Fruit fly (Drosophila melanogaster) whole organism, embryonic: ENCODE data around the gene jim.

Source experiments
- ATbp ChIP-seq: fragments of 200-800 bp; sonication (Bioruptor generic); optimal IDR thresholded peaks from 2 replicates; lab custom pipeline; 2017; ENCODE audit warnings: missing biosample characterization, mild to moderate bottlenecking, missing genetic modification characterization, missing genetic modification reagents
- BEAF-32 ChIP-seq: fragments of 200-800 bp; sonication (Bioruptor generic); optimal IDR thresholded peaks from 3 replicates; lab custom pipeline; 2017; ENCODE audit warnings: missing biosample characterization, missing genetic modification characterization, mild to moderate bottlenecking, moderate library complexity, missing genetic modification reagents
- Bgb ChIP-seq: fragments of 200-800 bp; sonication (Bioruptor generic); IDR thresholded peaks from 2 replicates; pipeline ENCODE4 v1.3.6; 2022; ENCODE audit warnings: missing biosample characterization, missing genetic modification characterization; ENCODE audit not compliant: partially characterized antibody
- CG10274 ChIP-seq: fragments of 200-800 bp; sonication (Bioruptor generic); optimal IDR thresholded peaks from 3 replicates; lab custom pipeline; 2017; ENCODE audit warnings: missing biosample characterization, mild to moderate bottlenecking, missing genetic modification characterization
- CG10431 ChIP-seq: fragments of 200-800 bp; sonication (Bioruptor generic); optimal IDR thresholded peaks from 3 replicates; lab custom pipeline; 2018; ENCODE audit warnings: missing biosample characterization, mild to moderate bottlenecking, missing genetic modification characterization
- CG12155 ChIP-seq: fragments of 200-800 bp; sonication (Bioruptor generic); optimal IDR thresholded peaks from 3 replicates; lab custom pipeline; 2016; ENCODE audit warnings: missing biosample characterization, missing genetic modification characterization
- CG13287 ChIP-seq: fragments of 200-800 bp; sonication (Bioruptor generic); IDR thresholded peaks from 2 replicates; pipeline ENCODE4 v1.3.6; 2022; ENCODE audit warnings: missing biosample characterization, missing genetic modification characterization; ENCODE audit not compliant: partially characterized antibody
- CG1603 ChIP-seq: fragments of 200-800 bp; sonication (Bioruptor generic); optimal IDR thresholded peaks from 2 replicates; lab custom pipeline; 2019; ENCODE audit warnings: missing biosample characterization, mild to moderate bottlenecking, missing genetic modification characterization, moderate library complexity
- CG17568 ChIP-seq: fragments of 200-800 bp; sonication (Bioruptor generic); optimal IDR thresholded peaks from 2 replicates; lab custom pipeline; 2018; ENCODE audit warnings: missing biosample characterization, mild to moderate bottlenecking, missing genetic modification characterization, moderate library complexity
- CG17802 ChIP-seq: fragments of 200-800 bp; sonication (Bioruptor generic); optimal IDR thresholded peaks from 2 replicates; lab custom pipeline; 2018; ENCODE audit warnings: missing biosample characterization, mild to moderate bottlenecking, missing genetic modification characterization, moderate library complexity
- CG1792 ChIP-seq: fragments of 200-800 bp; sonication (Bioruptor generic); optimal IDR thresholded peaks from 2 replicates; lab custom pipeline; 2016; ENCODE audit warnings: missing biosample characterization, missing genetic modification characterization
- CG1832 ChIP-seq: fragments of 200-800 bp; sonication (Bioruptor generic); optimal IDR thresholded peaks from 2 replicates; lab custom pipeline; 2017; ENCODE audit warnings: missing biosample characterization, mild to moderate bottlenecking, missing genetic modification characterization, inconsistent platforms
- CG2199 ChIP-seq: fragments of 200-800 bp; sonication (Bioruptor generic); IDR thresholded peaks from 3 replicates; pipeline ENCODE4 v1.3.6; 2022; ENCODE audit warnings: missing biosample characterization, missing genetic modification characterization
- CG32532 ChIP-seq: fragments of 200-800 bp; sonication (Bioruptor generic); IDR thresholded peaks from 2 replicates; pipeline ENCODE4 v1.3.6; 2022; ENCODE audit warnings: missing biosample characterization, missing genetic modification characterization
- CG34224 ChIP-seq: fragments of 200-800 bp; sonication (Bioruptor generic); IDR thresholded peaks from 3 replicates; pipeline ENCODE4 v1.3.6; 2022; ENCODE audit warnings: missing biosample characterization, missing genetic modification characterization; ENCODE audit not compliant: partially characterized antibody
- CG4328 ChIP-seq: fragments of 200-800 bp; sonication (Bioruptor generic); optimal IDR thresholded peaks from 3 replicates; lab custom pipeline; 2017; ENCODE audit warnings: missing biosample characterization, missing genetic modification reagents, missing genetic modification characterization
- CG4617 ChIP-seq: fragments of 200-800 bp; sonication (Bioruptor generic); optimal IDR thresholded peaks from 3 replicates; lab custom pipeline; 2016; ENCODE audit warnings: missing biosample characterization, missing genetic modification characterization, borderline replicate concordance
- CG7963 ChIP-seq: fragments of 200-800 bp; sonication (Bioruptor generic); IDR thresholded peaks from 3 replicates; pipeline ENCODE4 v1.3.6; 2022; ENCODE audit warnings: missing biosample characterization, missing genetic modification characterization; ENCODE audit not compliant: partially characterized antibody
- D ChIP-seq, 2 experiments: fragments of 200-800 bp in 1 of 2; fragments of >200 bp in 1 of 2; sonication (Bioruptor generic) in 1 of 2; optimal IDR thresholded peaks; 2 replicates in 1 of 2; 3 replicates in 1 of 2; lab custom pipeline; 2017; ENCODE audit warnings: mild to moderate bottlenecking in 1 of 2, missing biosample characterization in 1 of 2, missing genetic modification characterization in 1 of 2, missing genetic modification reagents in 1 of 2
- Ets65A ChIP-seq: fragments of 200-800 bp; sonication (Bioruptor generic); peaks from one replicate; lab custom pipeline; 2016; ENCODE audit warnings: missing biosample characterization, missing genetic modification characterization
- HLHmδ ChIP-seq: fragments of 200-800 bp; sonication (Bioruptor generic); optimal IDR thresholded peaks from 2 replicates; lab custom pipeline; 2018; ENCODE audit warnings: missing biosample characterization, mild to moderate bottlenecking, missing genetic modification characterization, moderate library complexity
- Hmr ChIP-seq: fragments of 200-800 bp; sonication (Bioruptor generic); optimal IDR thresholded peaks from 3 replicates; lab custom pipeline; 2017; ENCODE audit warnings: mild to moderate bottlenecking, missing biosample characterization, missing genetic modification reagents, missing genetic modification characterization
- Hr78 ChIP-seq, 2 experiments: fragments of 200-800 bp in 1 of 2; fragments of >200 bp in 1 of 2; sonication (Bioruptor generic) in 1 of 2; optimal IDR thresholded peaks; 2 replicates each; lab custom pipeline; 2017 to 2019; ENCODE audit warnings: missing biosample characterization in 2 of 2, missing genetic modification characterization in 2 of 2, mild to moderate bottlenecking in 1 of 2, moderate library complexity in 1 of 2
- Jarid2 ChIP-seq: fragments of 200-800 bp; sonication (Bioruptor generic); optimal IDR thresholded peaks from 3 replicates; lab custom pipeline; 2017; ENCODE audit warnings: mild to moderate bottlenecking, missing biosample characterization, missing genetic modification reagents, missing genetic modification characterization
- Max ChIP-seq: fragments of 200-800 bp; sonication (Bioruptor generic); optimal IDR thresholded peaks from 2 replicates; lab custom pipeline; 2016; ENCODE audit warnings: missing biosample characterization, mild to moderate bottlenecking, missing genetic modification characterization
- Nf-YB ChIP-seq: fragments of 200-800 bp; sonication (Bioruptor generic); optimal IDR thresholded peaks from 3 replicates; lab custom pipeline; 2019; ENCODE audit warnings: missing biosample characterization, mild to moderate bottlenecking, missing genetic modification characterization, moderate library complexity
- Scr ChIP-seq: fragments of 200-800 bp; sonication (Bioruptor generic); IDR thresholded peaks from 2 replicates; pipeline ENCODE4 v1.3.6; 2022; ENCODE audit warnings: missing biosample characterization, missing genetic modification characterization; ENCODE audit not compliant: partially characterized antibody
- Sin3A ChIP-seq: fragments of >200 bp; optimal IDR thresholded peaks from 2 replicates; lab custom pipeline; 2018
- YL-1 ChIP-seq: fragments of 200-800 bp; sonication (Bioruptor generic); optimal IDR thresholded peaks from 3 replicates; lab custom pipeline; 2017; ENCODE audit warnings: missing biosample characterization, mild to moderate bottlenecking, missing genetic modification characterization
- btn ChIP-seq: fragments of 200-800 bp; sonication (Bioruptor generic); optimal IDR thresholded peaks from 2 replicates; lab custom pipeline; 2016; ENCODE audit warnings: missing biosample characterization, missing genetic modification characterization
- caup ChIP-seq: fragments of 200-800 bp; sonication (Bioruptor generic); optimal IDR thresholded peaks from 3 replicates; lab custom pipeline; 2017; ENCODE audit warnings: missing biosample characterization, mild to moderate bottlenecking, missing genetic modification characterization, moderate library complexity; ENCODE audit not compliant: severe bottlenecking
- chn ChIP-seq: fragments of 200-800 bp; sonication (Bioruptor generic); optimal IDR thresholded peaks from 2 replicates; lab custom pipeline; 2016; ENCODE audit warnings: missing biosample characterization, missing genetic modification characterization
- crol ChIP-seq: fragments of 200-800 bp; sonication (Bioruptor generic); IDR thresholded peaks from 2 replicates; pipeline ENCODE4 v1.3.6; 2022; ENCODE audit warnings: missing biosample characterization, missing genetic modification characterization
- crp ChIP-seq, 2 experiments: fragments of 200-800 bp; sonication (Bioruptor generic); optimal IDR thresholded peaks; 2 replicates in 1 of 2; 3 replicates in 1 of 2; lab custom pipeline; 2017; ENCODE audit warnings: missing biosample characterization in 2 of 2, missing genetic modification characterization in 2 of 2, mild to moderate bottlenecking in 1 of 2, moderate library complexity in 1 of 2
- dm ChIP-seq: fragments of 200-800 bp; sonication (Bioruptor generic); optimal IDR thresholded peaks from 3 replicates; lab custom pipeline; 2016; ENCODE audit warnings: missing biosample characterization, missing genetic modification characterization
- esg ChIP-seq: fragments of 200-800 bp; sonication (Bioruptor generic); conservative IDR thresholded peaks from 2 replicates; pipeline ENCODE4 v1.3.6; 2022; ENCODE audit warnings: missing biosample characterization, missing genetic modification characterization
- fd64A ChIP-seq: fragments of 200-800 bp; sonication (Bioruptor generic); optimal IDR thresholded peaks from 3 replicates; lab custom pipeline; 2018; ENCODE audit warnings: missing biosample characterization, mild to moderate bottlenecking, missing genetic modification characterization
- fd96Cb ChIP-seq: fragments of 200-800 bp; sonication (Bioruptor generic); optimal IDR thresholded peaks from 2 replicates; lab custom pipeline; 2018; ENCODE audit warnings: missing biosample characterization, mild to moderate bottlenecking, missing genetic modification characterization, moderate library complexity
- gcm2 ChIP-seq: fragments of 200-800 bp; sonication (Bioruptor generic); optimal IDR thresholded peaks from 2 replicates; lab custom pipeline; 2016; ENCODE audit warnings: missing biosample characterization, missing genetic modification characterization
- gsb-n ChIP-seq: fragments of 200-800 bp; sonication (Bioruptor generic); optimal IDR thresholded peaks from 3 replicates; lab custom pipeline; 2018; ENCODE audit warnings: missing biosample characterization, mild to moderate bottlenecking, missing genetic modification characterization
- hb ChIP-seq: fragments of 200-800 bp; sonication (Bioruptor generic); IDR thresholded peaks from 3 replicates; pipeline ENCODE4 v1.3.6; 2022; ENCODE audit warnings: missing biosample characterization, missing genetic modification characterization; ENCODE audit not compliant: partially characterized antibody
- pnt ChIP-seq: fragments of 200-800 bp; sonication (Bioruptor generic); optimal IDR thresholded peaks from 3 replicates; lab custom pipeline; 2016; ENCODE audit warnings: missing biosample characterization, missing genetic modification characterization
- pum ChIP-seq: fragments of 200-800 bp; sonication (Bioruptor generic); optimal IDR thresholded peaks from 2 replicates; lab custom pipeline; 2016; ENCODE audit warnings: missing biosample characterization, missing genetic modification characterization
- pzg ChIP-seq: fragments of 200-800 bp; sonication (Bioruptor generic); optimal IDR thresholded peaks from 3 replicates; lab custom pipeline; 2018; ENCODE audit warnings: missing biosample characterization, mild to moderate bottlenecking, missing genetic modification characterization, moderate library complexity
- rib ChIP-seq: fragments of 200-800 bp; sonication (Bioruptor generic); IDR thresholded peaks from 2 replicates; pipeline ENCODE4 v1.3.6; 2022; ENCODE audit warnings: missing biosample characterization, missing genetic modification characterization
- sens ChIP-seq: fragments of 200-800 bp; sonication (Bioruptor generic); peaks from one replicate; lab custom pipeline; 2016; ENCODE audit warnings: missing biosample characterization, missing genetic modification characterization
- usp ChIP-seq: fragments of >200 bp; optimal IDR thresholded peaks from 2 replicates; lab custom pipeline; 2017; ENCODE audit warnings: missing biosample characterization, missing genetic modification characterization
- vvl ChIP-seq: fragments of 200-800 bp; sonication (Bioruptor generic); IDR thresholded peaks from 2 replicates; pipeline ENCODE4 v1.3.6; 2022; ENCODE audit warnings: missing biosample characterization, missing genetic modification characterization

jim gene

DNA sequence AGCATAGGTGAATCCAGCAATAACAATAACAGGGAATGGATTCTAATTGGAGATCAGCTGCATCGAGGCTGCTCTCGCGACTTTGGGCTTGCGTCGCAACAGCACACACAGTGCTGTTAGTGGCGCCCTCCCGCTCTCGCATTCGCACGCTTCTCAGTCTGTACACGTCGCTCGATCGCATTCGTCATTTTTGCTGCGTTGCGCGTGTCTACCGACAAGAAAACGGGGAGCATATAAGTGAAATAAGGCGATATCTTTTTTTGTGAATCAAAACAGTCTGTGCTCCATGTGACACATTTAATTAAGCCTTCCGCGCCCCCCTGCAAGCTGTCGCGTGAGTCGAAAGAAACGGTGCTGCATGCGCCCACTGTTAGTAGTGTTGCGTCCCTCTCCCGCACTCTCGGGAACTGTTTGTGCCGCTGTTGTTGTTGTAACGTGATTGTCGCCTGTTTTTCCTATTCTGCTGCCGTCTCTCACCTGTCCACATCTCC is 61.6 kb downstream of the jim start (continued):
- TF ChIP-seq Scr (GFP tag; lab: Robert Waterston, UW) (0 out of 2 replicates have a peak, but pooled peaks have one; percentile 29), Hmr (GFP tag; lab: Kevin White, UChicago) (no peak), Ets65A (GFP tag; lab: Kevin White, UChicago) (no peak), D (optimal IDR thresholded peaks at IDR 0.05; lab: Kevin White, UChicago) (peak; percentile 15), D (GFP tag; optimal IDR thresholded peaks at IDR 0.05; lab: Kevin White, UChicago) (no peak), Hr78 (GFP tag; optimal IDR thresholded peaks at IDR 0.05; lab: Kevin White, UChicago) (no peak), dm (GFP tag; lab: Kevin White, UChicago) (peak; percentile 54), CG10274 (GFP tag; lab: Kevin White, UChicago) (no peak), Jarid2 (GFP tag; lab: Kevin White, UChicago) (peak; percentile 84), pum (GFP tag; lab: Kevin White, UChicago) (no peak), CG17568 (GFP tag; lab: Kevin White, UChicago) (no peak), pzg (GFP tag; lab: Kevin White, UChicago) (peak; percentile 12), CG7963 (GFP tag; lab: Robert Waterston, UW) (0 out of 3 replicates have a peak, but pooled peaks have one; percentile 14), usp (GFP tag; lab: Kevin White, UChicago) (no peak), Nf-YB (GFP tag; lab: Kevin White, UChicago) (peak; percentile 19), vvl (no peak), chn (GFP tag; lab: Kevin White, UChicago) (peak; percentile 2), CG1792 (no peak), ATbp (GFP tag; lab: Kevin White, UChicago) (no peak), CG2199 (GFP tag; lab: Robert Waterston, UW) (peak; percentile 34; the same call in 1 of the 3 replicates), fd64A (GFP tag; lab: Kevin White, UChicago) (no peak), gcm2 (GFP tag; lab: Kevin White, UChicago) (no peak), HLHmδ (GFP tag; lab: Kevin White, UChicago) (peak; percentile 15), CG4617 (GFP tag; lab: Kevin White, UChicago) (peak; percentile 59), CG13287 (GFP tag; lab: Robert Waterston, UW) (peak; percentile 19; the same call in 1 of the 2 replicates), CG1603 (peak; percentile 33), gsb-n (no peak), crol (peak; percentile 84), esg (no peak), Sin3A (lab: Kevin White, UChicago) (no peak), CG17802 (tag; lab: Kevin White, UChicago) (no peak), CG1832 (GFP tag; lab: Kevin White, UChicago) (peak; percentile 71), pnt (GFP tag; lab: Kevin White, UChicago) (no peak), YL-1 (peak; percentile 51), CG10431 (no peak), CG12155 (GFP tag; lab: Kevin White, UChicago) (peak; percentile 2), Bgb (0 out of 2 replicates have a peak, but pooled peaks have one; percentile 30), rib (no peak), btn (no peak), Max (no peak), CG34224 (0 out of 3 replicates have a peak, but pooled peaks have one; percentile 30), BEAF-32 (GFP tag; lab: Kevin White, UChicago) (no peak), CG32532 (GFP tag; lab: Robert Waterston, UW) (peak; percentile 19; the same call in 1 of the 2 replicates), CG4328 (GFP tag; lab: Kevin White, UChicago) (no peak), caup (GFP tag; lab: Kevin White, UChicago) (peak; percentile 23), fd96Cb (tag; lab: Kevin White, UChicago) (no peak), crp (GFP tag; optimal IDR thresholded peaks at IDR 0.05; lab: Kevin White, UChicago) (peak in 1 of 2 experiments; percentile 39), sens (GFP tag; lab: Kevin White, UChicago) (peak; percentile 51), hb (GFP tag; lab: Robert Waterston, UW) (no peak)
